Worm (Caenorhabditis elegans) whole organism, mixed stage, embryonic: ENCODE measurements around the gene gpa-1.
A peak's percentile ranks its signal among the peaks of the same experiment; 100 is the strongest.

Source experiments
- bed-3 ChIP-seq: fragments of 200-800 bp; sonication (Bioruptor generic); optimal IDR thresholded peaks from 3 replicates; lab custom pipeline; 2018; ENCODE audit warnings: mild to moderate bottlenecking, missing genetic modification characterization, moderate library complexity, missing compliant biosample characterization
- blmp-1 ChIP-seq: fragments of 150-350 bp; optimal IDR thresholded peaks from 2 replicates; lab custom pipeline; 2014; ENCODE audit warnings: missing biosample characterization, missing genetic modification characterization
- ceh-39 ChIP-seq: fragments of 150-350 bp; optimal IDR thresholded peaks from 2 replicates; lab custom pipeline; 2014; ENCODE audit warnings: missing biosample characterization, missing genetic modification characterization
- ceh-43 ChIP-seq: fragments of 200-800 bp; sonication (Bioruptor generic); optimal IDR thresholded peaks from 2 replicates; lab custom pipeline; 2018; ENCODE audit warnings: mild to moderate bottlenecking, missing genetic modification characterization, moderate library complexity, missing compliant biosample characterization
- ceh-83 ChIP-seq: fragments of 200-800 bp; sonication (Bioruptor generic); optimal IDR thresholded peaks from 2 replicates; lab custom pipeline; 2018; ENCODE audit warnings: mild to moderate bottlenecking, missing genetic modification characterization, missing compliant biosample characterization
- ces-1 ChIP-seq: fragments of 150-350 bp; optimal IDR thresholded peaks from 2 replicates; lab custom pipeline; 2014; ENCODE audit warnings: missing biosample characterization, missing genetic modification reagents, missing genetic modification characterization
- cnd-1 ChIP-seq: fragments of 200-800 bp; sonication (Bioruptor generic); optimal IDR thresholded peaks from 2 replicates; lab custom pipeline; 2018; ENCODE audit warnings: mild to moderate bottlenecking, missing genetic modification characterization, missing compliant biosample characterization
- drap-1 ChIP-seq: fragments of 200-800 bp; sonication (Bioruptor generic); optimal IDR thresholded peaks from 3 replicates; lab custom pipeline; 2018; ENCODE audit warnings: mild to moderate bottlenecking, missing genetic modification characterization, missing compliant biosample characterization
- elt-1 ChIP-seq: sonication (generic microtip); optimal IDR thresholded peaks from 2 replicates; lab custom pipeline; 2017; ENCODE audit warnings: missing genetic modification characterization, mild to moderate bottlenecking, missing compliant biosample characterization, antibody characterized with exemption, moderate library complexity, borderline replicate concordance; ENCODE audit not compliant: insufficient read depth
- flh-1 ChIP-seq: fragments of 200-800 bp; sonication (Bioruptor generic); optimal IDR thresholded peaks from 2 replicates; lab custom pipeline; 2018; ENCODE audit warnings: mild to moderate bottlenecking, missing genetic modification characterization, moderate library complexity, missing compliant biosample characterization
- hlh-1 ChIP-seq: fragments of 150-350 bp; optimal IDR thresholded peaks from 2 replicates; lab custom pipeline; 2014; ENCODE audit warnings: missing biosample characterization, missing genetic modification reagents, missing genetic modification characterization
- lin-32 ChIP-seq: fragments of 200-800 bp; sonication (Bioruptor generic); optimal IDR thresholded peaks from 2 replicates; lab custom pipeline; 2018; ENCODE audit warnings: mild to moderate bottlenecking, missing genetic modification characterization, missing compliant biosample characterization
- lsy-2 ChIP-seq: fragments of 150-350 bp; optimal IDR thresholded peaks from 2 replicates; lab custom pipeline; 2014; ENCODE audit warnings: missing biosample characterization, missing genetic modification characterization
- mab-5 ChIP-seq: fragments of 150-350 bp; optimal IDR thresholded peaks from 2 replicates; lab custom pipeline; 2014; ENCODE audit warnings: missing biosample characterization, missing genetic modification characterization
- mep-1 ChIP-seq: fragments of 150-350 bp; optimal IDR thresholded peaks from 2 replicates; lab custom pipeline; 2017; ENCODE audit warnings: missing biosample characterization, missing genetic modification reagents, missing genetic modification characterization, inconsistent platforms
- mls-2 ChIP-seq: sonication (generic microtip); optimal IDR thresholded peaks from 2 replicates; lab custom pipeline; 2016; ENCODE audit warnings: mild to moderate bottlenecking, missing genetic modification characterization, moderate library complexity, missing compliant biosample characterization
- nhr-12 ChIP-seq: fragments of 150-350 bp; optimal IDR thresholded peaks from 2 replicates; lab custom pipeline; 2014; ENCODE audit warnings: missing biosample characterization, missing genetic modification characterization
- nhr-2 ChIP-seq: fragments of 150-350 bp; optimal IDR thresholded peaks from 2 replicates; lab custom pipeline; 2014; ENCODE audit warnings: missing biosample characterization, missing genetic modification characterization
- nhr-237 ChIP-seq: fragments of 150-350 bp; optimal IDR thresholded peaks from 2 replicates; lab custom pipeline; 2014; ENCODE audit warnings: missing biosample characterization, missing genetic modification characterization
- nhr-28 ChIP-seq: fragments of 150-350 bp; optimal IDR thresholded peaks from 2 replicates; lab custom pipeline; 2014; ENCODE audit warnings: missing biosample characterization, missing genetic modification characterization
- nhr-76 ChIP-seq: sonication (generic microtip); optimal IDR thresholded peaks from 2 replicates; lab custom pipeline; 2017; ENCODE audit warnings: missing biosample characterization, missing genetic modification characterization
- pha-4 ChIP-seq: fragments of 150-350 bp; optimal IDR thresholded peaks from 2 replicates; lab custom pipeline; 2018; ENCODE audit warnings: missing biosample characterization, missing genetic modification reagents, missing genetic modification characterization
- snpc-4 ChIP-seq: fragments of 150-350 bp; optimal IDR thresholded peaks from 2 replicates; lab custom pipeline; 2014; ENCODE audit warnings: missing biosample characterization, missing genetic modification characterization
- sptf-1 ChIP-seq: sonication (generic microtip); optimal IDR thresholded peaks from 2 replicates; lab custom pipeline; 2017; ENCODE audit warnings: mild to moderate bottlenecking, missing genetic modification characterization, moderate library complexity, missing compliant biosample characterization
- unc-39 ChIP-seq: fragments of 150-350 bp; optimal IDR thresholded peaks from 2 replicates; lab custom pipeline; 2014; ENCODE audit warnings: missing biosample characterization, missing genetic modification characterization
- unc-62 ChIP-seq: fragments of 150-350 bp; optimal IDR thresholded peaks from 2 replicates; lab custom pipeline; 2014; ENCODE audit warnings: missing biosample characterization, missing genetic modification reagents, missing genetic modification characterization
- zip-8 ChIP-seq: fragments of 150-350 bp; optimal IDR thresholded peaks from 2 replicates; lab custom pipeline; 2014; ENCODE audit warnings: missing biosample characterization, missing genetic modification characterization

gpa-1 gene

ce11 chrV:11200316-11200715 is 22.8 kb upstream of the gpa-1 start, which contains the start of gene K10D6.3:
K10D6.3 (plus strand) TSS chrV:11200616.
- TF ChIP-seq nhr-2 (tag; lab: Kevin White, UChicago): no peak
- TF ChIP-seq snpc-4 (tag; lab: Kevin White, UChicago): no peak
- no peak for TF ChIP-seq ceh-43 (GFP tag; lab: Kevin White, UChicago)
- no peak for TF ChIP-seq nhr-28
- no peak for TF ChIP-seq ceh-39 (tag; lab: Kevin White, UChicago)
- no peak for TF ChIP-seq mls-2 (tag; lab: Kevin White, UChicago)
- TF ChIP-seq flh-1: no peak
- no peak for TF ChIP-seq nhr-12 (tag; lab: Kevin White, UChicago)
- TF ChIP-seq mab-5 (tag; lab: Kevin White, UChicago): no peak
- TF ChIP-seq unc-39: no peak
- no peak for TF ChIP-seq ces-1 (GFP tag; lab: Kevin White, UChicago)

- TF ChIP-seq nhr-237 (tag; lab: Kevin White, UChicago): no peak
- no peak for TF ChIP-seq elt-1
- TF ChIP-seq nhr-76 (tag; lab: Kevin White, UChicago): no peak
- TF ChIP-seq mls-2 (tag; lab: Kevin White, UChicago): no peak
Observed at ce11 chrV:11199497-11199896, 22.0 kb upstream of the gpa-1 start.

- no peak for TF ChIP-seq ces-1 (GFP tag; lab: Kevin White, UChicago)
- no peak for TF ChIP-seq zip-8 (tag; lab: Kevin White, UChicago)
- TF ChIP-seq mep-1: no peak
- TF ChIP-seq sptf-1 (tag; lab: Kevin White, UChicago): no peak
- TF ChIP-seq unc-39: no peak
- no peak for TF ChIP-seq unc-62
- no peak for TF ChIP-seq mls-2 (tag; lab: Kevin White, UChicago)
- TF ChIP-seq blmp-1: peak; percentile 55
- no peak for TF ChIP-seq lin-32
Observed at ce11 chrV:11198094-11198493, 20.6 kb upstream of the gpa-1 start.

- TF ChIP-seq snpc-4 (tag; lab: Kevin White, UChicago) (no peak), lsy-2 (tag; lab: Kevin White, UChicago) (no peak), unc-39 (no peak), ceh-83 (no peak), bed-3 (GFP tag; lab: Kevin White, UChicago) (no peak), drap-1 (GFP tag; lab: Kevin White, UChicago) (no peak), mls-2 (tag; lab: Kevin White, UChicago) (no peak), nhr-2 (tag; lab: Kevin White, UChicago) (no peak), pha-4 (tag; lab: Kevin White, UChicago) (no peak), nhr-237 (tag; lab: Kevin White, UChicago) (no peak), mab-5 (tag; lab: Kevin White, UChicago) (no peak), ceh-43 (GFP tag; lab: Kevin White, UChicago) (no peak)
Observed at ce11 chrV:11196631-11197258, 19.3 kb upstream of the gpa-1 start.

ce11 chrV:11196109-11196508 is 18.6 kb upstream of the gpa-1 start, which contains the start of gene clc-6:
clc-6 (minus strand) TSS chrV:11196209.
- TF ChIP-seq nhr-12 (tag; lab: Kevin White, UChicago) (no peak), cnd-1 (tag; lab: Kevin White, UChicago) (no peak), ceh-83 (no peak), pha-4 (tag; lab: Kevin White, UChicago) (no peak), mep-1 (no peak), hlh-1 (no peak), mab-5 (tag; lab: Kevin White, UChicago) (no peak), blmp-1 (no peak), ces-1 (GFP tag; lab: Kevin White, UChicago) (no peak), lsy-2 (tag; lab: Kevin White, UChicago) (no peak), drap-1 (GFP tag; lab: Kevin White, UChicago) (no peak), lin-32 (no peak), nhr-2 (tag; lab: Kevin White, UChicago) (no peak), snpc-4 (tag; lab: Kevin White, UChicago) (no peak)
- TF ChIP-seq, all 35 proteins: peak for 0

ce11 chrV:11190983-11191382 is 13.5 kb upstream of the gpa-1 start, which contains the start of gene lgc-49:
lgc-49 (plus strand) TSS chrV:11191283.
- no peak for TF ChIP-seq elt-1
- no peak for TF ChIP-seq cnd-1 (tag; lab: Kevin White, UChicago)
- no peak for TF ChIP-seq pha-4 (tag; lab: Kevin White, UChicago)
